Fruit fly (Drosophila melanogaster): Measurements from ENCODE around the gene CG42367.

Gene CG42367

dm6 chr2L:9912570-9913260, 17.7 kb upstream of the CG42367 start, which contains the start of the genes Etl1 and Srp54 (continued):
- TF ChIP-seq salm (tag; optimal IDR thresholded peaks at IDR 0.05) (no peak), Dad (GFP tag; optimal IDR thresholded peaks at IDR 0.05) (no peak), Asciz (GFP tag; optimal IDR thresholded peaks at IDR 0.05) (no peak), CG30431 (GFP tag; optimal IDR thresholded peaks at IDR 0.05) (no peak), Opbp (GFP tag; IDR thresholded peaks at IDR 0.05; ENCODE audit: partially characterized antibody) (peak; percentile 4; the same call in 1 of the 3 replicates), CG17385 (GFP tag; optimal IDR thresholded peaks at IDR 0.05) (no peak), NC2β (GFP tag; optimal IDR thresholded peaks at IDR 0.05) (no peak), slou (GFP tag; optimal IDR thresholded peaks at IDR 0.05) (no peak), CG4820 (GFP tag; optimal IDR thresholded peaks at IDR 0.05) (no peak), Bgb (GFP tag; IDR thresholded peaks at IDR 0.05; ENCODE audit: partially characterized antibody) (no peak), CG32772 (GFP tag; IDR thresholded peaks at IDR 0.05) (no peak), zfh2 (GFP tag; optimal IDR thresholded peaks at IDR 0.05) (no peak), exex (tag; optimal IDR thresholded peaks at IDR 0.05) (peak; percentile 1), hth (optimal IDR thresholded peaks at IDR 0.05) (no peak), lilli (GFP tag; optimal IDR thresholded peaks at IDR 0.05) (no peak), Chrac-16 (GFP tag; optimal IDR thresholded peaks at IDR 0.05) (no peak), MBD-R2 (GFP tag; IDR thresholded peaks at IDR 0.05) (peak; percentile 60), sim (GFP tag; IDR thresholded peaks at IDR 0.05) (no peak), BtbVII (GFP tag; optimal IDR thresholded peaks at IDR 0.05) (no peak), bcd (GFP tag; optimal IDR thresholded peaks at IDR 0.05) (no peak), kni (GFP tag; optimal IDR thresholded peaks at IDR 0.05) (no peak), Dip3 (GFP tag; optimal IDR thresholded peaks at IDR 0.05) (no peak), CG13424 (tag; optimal IDR thresholded peaks at IDR 0.05) (no peak), CG14014 (GFP tag; IDR thresholded peaks at IDR 0.05) (no peak), Side (GFP tag; optimal IDR thresholded peaks at IDR 0.05) (no peak), CG33213 (GFP tag; optimal IDR thresholded peaks at IDR 0.05) (no peak), CG17186 (GFP tag; optimal IDR thresholded peaks at IDR 0.05) (peak; percentile 68), CG2712 (tag; optimal IDR thresholded peaks at IDR 0.05) (peak; percentile 25), ato (GFP tag; IDR thresholded peaks at IDR 0.05; ENCODE audit: partially characterized antibody) (no peak), CG9817 (tag; optimal IDR thresholded peaks at IDR 0.05) (no peak), ssp (GFP tag; IDR thresholded peaks at IDR 0.05) (no peak), Pdp1 (GFP tag; optimal IDR thresholded peaks at IDR 0.05) (peak in 1 of 2 experiments; percentile 37), BEAF-32 (GFP tag; optimal IDR thresholded peaks at IDR 0.05) (peak; percentile 63), CG1024 (GFP tag; IDR thresholded peaks at IDR 0.05) (no peak), cato (GFP tag; optimal IDR thresholded peaks at IDR 0.05; ENCODE audit: borderline replicate concordance) (no peak), repo (GFP tag; optimal IDR thresholded peaks at IDR 0.05) (no peak), CG6272 (GFP tag; IDR thresholded peaks at IDR 0.05) (no peak), fru (optimal IDR thresholded peaks at IDR 0.05) (no peak), gro (GFP tag; optimal IDR thresholded peaks at IDR 0.05) (no peak), wor (GFP tag; IDR thresholded peaks at IDR 0.05) (no peak), B-H1 (GFP tag; IDR thresholded peaks at IDR 0.05) (no peak), CG34422 (GFP tag; IDR thresholded peaks at IDR 0.05) (0 out of 3 replicates have a peak, but pooled peaks have one; percentile 25), gcm2 (GFP tag; optimal IDR thresholded peaks at IDR 0.05) (no peak), peb (GFP tag; IDR thresholded peaks at IDR 0.05) (no peak), CG14965 (GFP tag; optimal IDR thresholded peaks at IDR 0.05; ENCODE audit: borderline replicate concordance) (no peak), CG14710 (tag; optimal IDR thresholded peaks at IDR 0.05) (peak; percentile 72), CoRest (tag; optimal IDR thresholded peaks at IDR 0.05) (peak; percentile 44), CG8478 (optimal IDR thresholded peaks at IDR 0.05) (no peak), her (GFP tag; optimal IDR thresholded peaks at IDR 0.05) (no peak), unpg (GFP tag; optimal IDR thresholded peaks at IDR 0.05) (no peak), ab (GFP tag; optimal IDR thresholded peaks at IDR 0.05) (no peak), sens-2 (GFP tag; IDR thresholded peaks at IDR 0.05) (no peak)

All from whole organism, embryonic.